Worm (Caenorhabditis elegans) whole organism, L2 larva: ENCODE measurements around the gene tkr-3.
"Not testable (repeated sequence)": the region's sequence is repeated elsewhere in the genome, so short reads cannot be mapped to it uniquely, and the experiment has no call there.

Experiments used
- C34F6.9 ChIP-seq: fragments of 150-350 bp; optimal IDR thresholded peaks from 2 replicates; lab custom pipeline; 2014; ENCODE audit warnings: missing biosample characterization, missing genetic modification characterization
- F13H6.1 ChIP-seq: sonication (generic microtip); optimal IDR thresholded peaks from 2 replicates; lab custom pipeline; 2016; ENCODE audit warnings: missing genetic modification characterization, missing compliant biosample characterization
- R02D3.7 ChIP-seq: fragments of 150-350 bp; optimal IDR thresholded peaks from 2 replicates; lab custom pipeline; 2014; ENCODE audit warnings: missing biosample characterization, missing genetic modification characterization
- Y55F3AM.14 ChIP-seq: fragments of 200-800 bp; sonication (Bioruptor generic); optimal IDR thresholded peaks from 2 replicates; lab custom pipeline; 2018; ENCODE audit warnings: mild to moderate bottlenecking, missing genetic modification characterization, missing compliant biosample characterization
- ZK546.5 ChIP-seq: sonication (generic microtip); optimal IDR thresholded peaks from 2 replicates; lab custom pipeline; 2017; ENCODE audit warnings: missing biosample characterization, missing genetic modification characterization
- aly-2 ChIP-seq: fragments of 150-350 bp; optimal IDR thresholded peaks from 2 replicates; lab custom pipeline; 2014; ENCODE audit warnings: missing biosample characterization, missing genetic modification characterization
- ama-1 ChIP-seq: fragments of 150-350 bp; optimal IDR thresholded peaks from 2 replicates; lab custom pipeline; 2018; ENCODE audit warnings: inconsistent platforms
- blmp-1 ChIP-seq: sonication (generic microtip); optimal IDR thresholded peaks from 2 replicates; lab custom pipeline; 2017; ENCODE audit warnings: missing genetic modification characterization, mild to moderate bottlenecking, missing compliant biosample characterization, antibody characterized with exemption, moderate library complexity; ENCODE audit not compliant: insufficient read depth
- ceh-16 ChIP-seq: fragments of 150-350 bp; optimal IDR thresholded peaks from 2 replicates; lab custom pipeline; 2014; ENCODE audit warnings: missing biosample characterization, missing genetic modification characterization
- ceh-82 ChIP-seq: fragments of 150-350 bp; optimal IDR thresholded peaks from 2 replicates; lab custom pipeline; 2014; ENCODE audit warnings: missing biosample characterization, missing genetic modification characterization
- crh-2 ChIP-seq: sonication (generic microtip); optimal IDR thresholded peaks from 2 replicates; lab custom pipeline; 2017; ENCODE audit warnings: missing biosample characterization, missing genetic modification characterization
- dmd-4 ChIP-seq: sonication (generic microtip); optimal IDR thresholded peaks from 2 replicates; lab custom pipeline; 2017; ENCODE audit warnings: missing biosample characterization, missing genetic modification characterization
- elt-1 ChIP-seq: fragments of 150-350 bp; optimal IDR thresholded peaks from 2 replicates; lab custom pipeline; 2014; ENCODE audit warnings: missing biosample characterization, missing genetic modification characterization
- elt-3 ChIP-seq: sonication (generic microtip); optimal IDR thresholded peaks from 2 replicates; lab custom pipeline; 2017; ENCODE audit warnings: missing biosample characterization, missing genetic modification characterization
- fos-1 ChIP-seq: fragments of 150-350 bp; optimal IDR thresholded peaks from 2 replicates; lab custom pipeline; 2014; ENCODE audit warnings: missing biosample characterization, missing genetic modification characterization
- gmeb-1 ChIP-seq: fragments of 150-350 bp; optimal IDR thresholded peaks from 2 replicates; lab custom pipeline; 2014; ENCODE audit warnings: missing biosample characterization, missing genetic modification characterization
- lin-11 ChIP-seq: fragments of 150-350 bp; sonication (generic microtip); optimal IDR thresholded peaks from 2 replicates; lab custom pipeline; 2014; ENCODE audit warnings: missing biosample characterization, missing genetic modification characterization, inconsistent platforms, mixed read lengths
- lin-13 ChIP-seq: fragments of 150-350 bp; optimal IDR thresholded peaks from 2 replicates; lab custom pipeline; 2014; ENCODE audit warnings: missing biosample characterization, missing genetic modification reagents, missing genetic modification characterization
- lin-39 ChIP-seq: fragments of 150-350 bp; optimal IDR thresholded peaks from 2 replicates; lab custom pipeline; 2014; ENCODE audit warnings: missing biosample characterization, missing genetic modification reagents, missing genetic modification characterization
- lsy-2 ChIP-seq, 2 experiments: fragments of 150-350 bp in 1 of 2; sonication (generic microtip) in 1 of 2; optimal IDR thresholded peaks; 2 replicates each; lab custom pipeline; 2014 to 2017; ENCODE audit warnings: missing biosample characterization in 2 of 2, missing genetic modification characterization in 2 of 2
- mab-5 ChIP-seq: fragments of 150-350 bp; optimal IDR thresholded peaks from 2 replicates; lab custom pipeline; 2014; ENCODE audit warnings: missing biosample characterization, missing genetic modification characterization
- mbf-1 ChIP-seq: sonication (generic microtip); optimal IDR thresholded peaks from 2 replicates; lab custom pipeline; 2017; ENCODE audit warnings: missing biosample characterization, missing genetic modification characterization
- mdl-1 ChIP-seq, 2 experiments: fragments of 150-350 bp in 1 of 2; sonication (generic microtip) in 1 of 2; optimal IDR thresholded peaks; 2 replicates each; lab custom pipeline; 2017; ENCODE audit warnings: missing biosample characterization in 2 of 2, missing genetic modification characterization in 2 of 2
- nhr-10 ChIP-seq: sonication (generic microtip); optimal IDR thresholded peaks from 2 replicates; lab custom pipeline; 2017; ENCODE audit warnings: missing biosample characterization, missing genetic modification characterization
- nhr-11 ChIP-seq: fragments of 150-350 bp; optimal IDR thresholded peaks from 2 replicates; lab custom pipeline; 2014; ENCODE audit warnings: missing biosample characterization, missing genetic modification characterization
- nhr-12 ChIP-seq: fragments of 150-350 bp; optimal IDR thresholded peaks from 2 replicates; lab custom pipeline; 2014; ENCODE audit warnings: missing biosample characterization, missing genetic modification characterization
- nhr-129 ChIP-seq: fragments of 150-350 bp; optimal IDR thresholded peaks from 2 replicates; lab custom pipeline; 2014; ENCODE audit warnings: missing biosample characterization, missing genetic modification characterization
- nhr-21 ChIP-seq: fragments of 150-350 bp; optimal IDR thresholded peaks from 2 replicates; lab custom pipeline; 2014; ENCODE audit warnings: missing biosample characterization, missing genetic modification characterization
- nhr-23 ChIP-seq: fragments of 150-350 bp; optimal IDR thresholded peaks from 2 replicates; lab custom pipeline; 2014; ENCODE audit warnings: missing biosample characterization, missing genetic modification reagents, missing genetic modification characterization
- nhr-237 ChIP-seq: fragments of 150-350 bp; optimal IDR thresholded peaks from 2 replicates; lab custom pipeline; 2014; ENCODE audit warnings: missing biosample characterization, missing genetic modification characterization
- nhr-25 ChIP-seq: fragments of 150-350 bp; sonication (generic microtip); optimal IDR thresholded peaks from 3 replicates; lab custom pipeline; 2014; ENCODE audit warnings: missing biosample characterization, missing genetic modification characterization
- nhr-77 ChIP-seq: fragments of 150-350 bp; optimal IDR thresholded peaks from 2 replicates; lab custom pipeline; 2014; ENCODE audit warnings: missing biosample characterization, missing genetic modification characterization
- peb-1 ChIP-seq: fragments of 150-350 bp; optimal IDR thresholded peaks from 2 replicates; lab custom pipeline; 2014; ENCODE audit warnings: missing biosample characterization, missing genetic modification characterization
- sem-4 ChIP-seq: fragments of 150-350 bp; optimal IDR thresholded peaks from 2 replicates; lab custom pipeline; 2014; ENCODE audit warnings: missing biosample characterization, missing genetic modification reagents, missing genetic modification characterization
- skn-1 ChIP-seq: sonication (generic microtip); optimal IDR thresholded peaks from 2 replicates; lab custom pipeline; 2017; ENCODE audit warnings: missing biosample characterization, missing genetic modification characterization
- sma-3 ChIP-seq: sonication (generic microtip); optimal IDR thresholded peaks from 2 replicates; lab custom pipeline; 2016; ENCODE audit warnings: missing genetic modification reagents, missing genetic modification characterization, missing compliant biosample characterization
- sma-9 ChIP-seq, 2 experiments: fragments of 150-350 bp in 1 of 2; sonication (generic microtip) in 1 of 2; optimal IDR thresholded peaks; 2 replicates each; lab custom pipeline; 2014 to 2016; ENCODE audit warnings: missing genetic modification characterization in 2 of 2, mild to moderate bottlenecking in 1 of 2, missing biosample characterization in 1 of 2, missing compliant biosample characterization in 1 of 2, missing genetic modification reagents in 1 of 2, moderate library complexity in 1 of 2
- snpc-4 ChIP-seq: fragments of 150-350 bp; optimal IDR thresholded peaks from 2 replicates; lab custom pipeline; 2014; ENCODE audit warnings: missing biosample characterization, missing genetic modification characterization
- unc-55 ChIP-seq: fragments of 150-350 bp; sonication (generic microtip); optimal IDR thresholded peaks from 3 replicates; lab custom pipeline; 2014; ENCODE audit warnings: missing biosample characterization, missing genetic modification reagents, missing genetic modification characterization
- unc-62 ChIP-seq: fragments of 150-350 bp; optimal IDR thresholded peaks from 2 replicates; lab custom pipeline; 2014; ENCODE audit warnings: missing biosample characterization, missing genetic modification reagents, missing genetic modification characterization
- zag-1 ChIP-seq: fragments of 150-350 bp; optimal IDR thresholded peaks from 2 replicates; lab custom pipeline; 2014; ENCODE audit warnings: missing biosample characterization, missing genetic modification characterization
- ztf-1 ChIP-seq: fragments of 200-800 bp; sonication (Bioruptor generic); conservative IDR thresholded peaks from 2 replicates; pipeline ENCODE4 v1.3.6; 2022; ENCODE audit warnings: missing genetic modification characterization, missing compliant biosample characterization
- ztf-11 ChIP-seq: sonication (generic microtip); optimal IDR thresholded peaks from 2 replicates; lab custom pipeline; 2017; ENCODE audit warnings: missing biosample characterization, missing genetic modification characterization
- ztf-4 ChIP-seq: fragments of 150-350 bp; optimal IDR thresholded peaks from 2 replicates; lab custom pipeline; 2014; ENCODE audit warnings: missing biosample characterization, missing genetic modification characterization

Gene tkr-3

DNA sequence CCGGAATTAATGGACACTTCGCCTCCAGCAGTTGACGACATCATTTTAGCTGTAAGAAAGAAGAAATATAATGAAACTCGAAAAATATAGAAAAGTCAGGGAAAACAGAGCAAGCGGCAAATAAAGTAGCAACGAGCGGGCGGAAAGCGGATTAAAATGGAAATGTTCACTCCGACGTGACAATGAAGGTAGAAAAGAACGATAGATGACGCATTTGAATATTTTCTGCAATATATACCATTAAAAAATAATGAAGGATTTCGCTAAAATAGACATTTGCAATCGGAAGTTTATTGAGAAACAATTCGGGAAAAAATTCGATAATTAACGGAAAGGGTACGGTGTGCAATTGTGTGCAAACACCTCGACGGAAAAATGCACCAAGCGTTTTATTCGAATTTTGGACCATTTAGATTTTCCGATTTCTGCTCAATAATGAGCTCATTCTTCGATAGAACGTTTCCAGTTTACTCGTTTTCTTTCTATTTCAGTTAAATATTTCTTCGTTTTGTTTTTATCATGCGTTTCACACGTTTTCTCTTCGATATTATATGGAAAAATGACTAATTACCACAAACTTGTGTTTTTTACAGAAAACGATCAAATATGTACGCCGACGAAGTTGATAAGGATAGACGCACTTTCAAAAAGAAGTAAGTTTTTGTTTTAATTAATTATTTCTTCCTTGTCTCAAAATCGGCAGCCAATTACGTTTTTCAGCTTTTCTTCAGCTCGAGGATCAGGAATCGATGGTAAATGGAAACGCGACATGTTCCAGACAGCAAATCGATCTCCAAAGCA is 30.7 kb downstream of the tkr-3 start, which contains the start of the genes snpn-1 and C02B10.4 (continued):
- TF ChIP-seq fos-1 (peak; percentile 13), unc-55 (GFP tag; lab: Kevin White, UChicago) (peak; percentile 85)

DNA sequence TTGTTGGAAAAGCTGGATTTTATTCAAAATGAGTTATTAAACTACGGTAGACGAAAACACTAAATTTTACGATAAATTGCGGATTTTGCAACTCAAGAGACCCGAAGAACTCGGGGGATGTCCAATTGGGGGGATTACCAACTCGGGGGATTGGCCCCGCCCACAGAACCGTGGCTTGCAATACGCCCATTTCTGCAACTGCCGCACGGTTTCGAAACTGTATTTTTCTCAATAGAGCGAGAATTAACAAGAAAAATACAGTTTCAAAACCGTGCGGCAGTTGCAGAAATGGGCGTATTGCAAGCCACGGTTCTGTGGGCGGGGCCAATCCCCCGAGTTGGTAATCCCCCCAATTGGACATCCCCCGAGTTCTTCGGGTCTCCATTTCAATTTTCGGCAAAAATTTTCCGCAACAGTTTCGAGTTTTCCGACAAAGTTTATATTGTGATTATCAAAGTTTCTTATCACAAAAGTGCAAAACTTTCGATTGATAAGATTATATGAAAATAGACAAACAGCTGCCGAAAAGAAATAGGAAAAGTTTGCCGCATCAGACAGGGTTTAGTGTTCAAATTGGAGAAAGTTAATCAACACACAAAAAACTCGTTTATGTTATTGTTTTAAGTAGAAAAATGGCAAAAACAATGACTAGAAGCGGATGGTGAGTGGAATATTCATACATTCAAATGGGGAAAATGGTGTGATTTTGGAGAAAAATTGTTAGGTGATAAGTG is 31.9 kb downstream of the tkr-3 start:
- peak; percentile 75 for TF ChIP-seq blmp-1 (tag; lab: Kevin White, UChicago)
- peak; percentile 6 for TF ChIP-seq C34F6.9 (tag; lab: Kevin White, UChicago)
- peak in 1 of 2 experiments; percentile 82 for TF ChIP-seq lsy-2 (tag; optimal IDR thresholded peaks at IDR 0.05; lab: Kevin White, UChicago)
- TF ChIP-seq sma-3 (GFP tag; lab: Kevin White, UChicago): peak; percentile 28
- peak; percentile 32 for TF ChIP-seq skn-1 (tag; lab: Kevin White, UChicago)
- TF ChIP-seq sma-9 (GFP tag; optimal IDR thresholded peaks at IDR 0.05; lab: Kevin White, UChicago): peak; percentile 59
- TF ChIP-seq sma-9 (tag; optimal IDR thresholded peaks at IDR 0.05; lab: Kevin White, UChicago): not testable (repeated sequence)
- peak; percentile 51 for TF ChIP-seq nhr-25 (tag; lab: Kevin White, UChicago)
- TF ChIP-seq crh-2 (tag; lab: Kevin White, UChicago): peak; percentile 11
- peak; percentile 23 for TF ChIP-seq F13H6.1 (tag; lab: Kevin White, UChicago)
- TF ChIP-seq fos-1: peak; percentile 58

DNA sequence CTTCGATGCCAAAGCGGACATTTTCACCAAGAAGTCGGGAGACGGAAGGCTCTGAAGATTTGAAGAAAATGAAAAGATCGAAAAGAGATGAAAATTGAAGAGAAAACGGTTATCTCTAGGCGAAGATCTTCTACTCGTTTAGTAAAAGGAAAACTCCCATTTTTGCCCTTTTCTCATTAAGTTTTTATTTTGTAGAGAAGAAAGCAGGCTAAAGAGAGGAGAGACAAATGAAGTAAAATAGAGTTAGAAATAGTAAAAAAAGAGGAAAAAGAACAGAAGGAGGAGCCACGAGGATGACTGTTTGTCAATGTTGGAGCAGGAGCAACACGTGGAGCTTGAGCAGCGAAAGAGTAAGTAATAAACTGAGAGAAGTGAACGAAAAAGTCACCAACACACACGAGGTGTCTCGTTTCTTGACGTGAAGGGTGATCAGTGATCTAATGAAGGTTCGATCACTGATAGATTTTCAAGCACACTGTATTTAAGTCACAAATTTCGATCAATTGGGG is 33.0 kb downstream of the tkr-3 start, which contains the start of gene ivd-1:
Gene ivd-1, minus strand, starts transcription at position 51 of the 509 bp plus-strand sequence.
- TF ChIP-seq mbf-1 (tag; lab: Kevin White, UChicago): no peak
- TF ChIP-seq nhr-21: no peak
- no peak for TF ChIP-seq sem-4
- TF ChIP-seq zag-1 (tag; lab: Kevin White, UChicago): no peak
- no peak for TF ChIP-seq dmd-4
- TF ChIP-seq R02D3.7 (tag; lab: Kevin White, UChicago): no peak
- peak; percentile 23 for TF ChIP-seq blmp-1 (tag; lab: Kevin White, UChicago)
- no peak for TF ChIP-seq nhr-11 (tag; lab: Kevin White, UChicago)
- no peak for TF ChIP-seq nhr-237 (tag; lab: Kevin White, UChicago)
- no peak for TF ChIP-seq ztf-4 (tag; lab: Kevin White, UChicago)
- peak; percentile 34 for TF ChIP-seq sma-9 (GFP tag; optimal IDR thresholded peaks at IDR 0.05; lab: Kevin White, UChicago)
- TF ChIP-seq sma-9 (tag; optimal IDR thresholded peaks at IDR 0.05; lab: Kevin White, UChicago): no peak
- peak; percentile 57 for TF ChIP-seq fos-1
- no peak for TF ChIP-seq nhr-10 (tag; lab: Kevin White, UChicago)
- TF ChIP-seq C34F6.9 (tag; lab: Kevin White, UChicago): peak; percentile 29
- no peak for TF ChIP-seq skn-1 (tag; lab: Kevin White, UChicago)
- no peak for TF ChIP-seq peb-1 (tag; lab: Kevin White, UChicago)
- TF ChIP-seq nhr-129 (tag; lab: Kevin White, UChicago): peak; percentile 69
- no peak for TF ChIP-seq Y55F3AM.14 (GFP tag; lab: Kevin White, UChicago)
- TF ChIP-seq elt-3 (tag; lab: Kevin White, UChicago): no peak
- TF ChIP-seq F13H6.1 (tag; lab: Kevin White, UChicago): peak; percentile 28
- TF ChIP-seq snpc-4 (tag; lab: Kevin White, UChicago): no peak
- TF ChIP-seq mdl-1 (tag; optimal IDR thresholded peaks at IDR 0.05; lab: Kevin White, UChicago): peak in 1 of 2 experiments; percentile 58
- TF ChIP-seq lin-13: no peak
- TF ChIP-seq crh-2 (tag; lab: Kevin White, UChicago): no peak
- TF ChIP-seq ceh-16 (tag; lab: Kevin White, UChicago): no peak
- TF ChIP-seq lin-11 (tag; lab: Kevin White, UChicago): no peak
- no peak for TF ChIP-seq aly-2
- no peak for TF ChIP-seq sma-3 (GFP tag; lab: Kevin White, UChicago)
- no peak for TF ChIP-seq nhr-77 (tag; lab: Kevin White, UChicago)
- no peak for TF ChIP-seq unc-55 (GFP tag; lab: Kevin White, UChicago)
- TF ChIP-seq ztf-11: no peak
- TF ChIP-seq ama-1: no peak
- TF ChIP-seq ceh-82 (tag; lab: Kevin White, UChicago): no peak
- no peak for TF ChIP-seq nhr-12 (tag; lab: Kevin White, UChicago)
- TF ChIP-seq ztf-1 (GFP tag; lab: Robert Waterston, UW): no peak
- TF ChIP-seq unc-62 (GFP tag; lab: Kevin White, UChicago): no peak
- no peak for TF ChIP-seq ZK546.5
- no peak for TF ChIP-seq nhr-23 (tag; lab: Kevin White, UChicago)
- no peak for TF ChIP-seq gmeb-1 (tag; lab: Kevin White, UChicago)
- TF ChIP-seq mab-5: no peak
- no peak for TF ChIP-seq lin-39 (tag; lab: Kevin White, UChicago)
- no peak for TF ChIP-seq nhr-25 (tag; lab: Kevin White, UChicago)
- peak in 1 of 2 experiments; percentile 25 for TF ChIP-seq lsy-2 (tag; optimal IDR thresholded peaks at IDR 0.05; lab: Kevin White, UChicago)
- TF ChIP-seq elt-1 (tag; lab: Kevin White, UChicago): no peak
